Worm (Caenorhabditis elegans) whole organism, early embryonic: ENCODE measurements around the gene Y73F8A.5.

Source experiments
- B0310.2 ChIP-seq: sonication (generic microtip); optimal IDR thresholded peaks from 2 replicates; lab custom pipeline; 2016; ENCODE audit warnings: mild to moderate bottlenecking, missing genetic modification characterization, missing compliant biosample characterization
- F13C5.2 ChIP-seq: sonication (generic microtip); optimal IDR thresholded peaks from 2 replicates; lab custom pipeline; 2017; ENCODE audit warnings: mild to moderate bottlenecking, missing genetic modification characterization, inconsistent platforms, missing compliant biosample characterization
- aly-1 ChIP-seq: sonication (generic microtip); optimal IDR thresholded peaks from 2 replicates; lab custom pipeline; 2016; ENCODE audit warnings: missing genetic modification characterization, missing compliant biosample characterization
- ama-1 ChIP-seq: fragments of 150-350 bp; optimal IDR thresholded peaks from 2 replicates; lab custom pipeline; 2014
- ceh-13 ChIP-seq: fragments of 200-800 bp; sonication (Bioruptor generic); optimal IDR thresholded peaks from 2 replicates; lab custom pipeline; 2018; ENCODE audit warnings: mild to moderate bottlenecking, missing genetic modification characterization, missing compliant biosample characterization
- ceh-36 ChIP-seq: sonication (generic microtip); optimal IDR thresholded peaks from 2 replicates; lab custom pipeline; 2016; ENCODE audit warnings: missing genetic modification characterization, inconsistent platforms, missing compliant biosample characterization
- ets-7 ChIP-seq: sonication (generic microtip); optimal IDR thresholded peaks from 2 replicates; lab custom pipeline; 2016; ENCODE audit warnings: missing genotype, missing genetic modification characterization, missing compliant biosample characterization
- flt-1 ChIP-seq: fragments of 200-800 bp; sonication (Bioruptor generic); IDR thresholded peaks from 2 replicates; pipeline ENCODE4 v1.3.6; 2022; ENCODE audit warnings: missing genetic modification characterization, missing compliant biosample characterization
- hmbx-1 ChIP-seq: sonication (generic microtip); optimal IDR thresholded peaks from 2 replicates; lab custom pipeline; 2016; ENCODE audit warnings: mild to moderate bottlenecking, missing genetic modification characterization, missing compliant biosample characterization
- hmg-4 ChIP-seq: fragments of 200-800 bp; sonication (Bioruptor generic); optimal IDR thresholded peaks from 2 replicates; lab custom pipeline; 2018; ENCODE audit warnings: mild to moderate bottlenecking, missing genetic modification characterization, missing compliant biosample characterization
- hnd-1 ChIP-seq: sonication (generic microtip); optimal IDR thresholded peaks from 2 replicates; lab custom pipeline; 2016; ENCODE audit warnings: missing genetic modification characterization, missing compliant biosample characterization
- pes-1 ChIP-seq: fragments of 200-800 bp; sonication (Bioruptor generic); IDR thresholded peaks from 2 replicates; pipeline ENCODE4 v1.3.6; 2022; ENCODE audit warnings: missing genetic modification reagents, missing genetic modification characterization, missing compliant biosample characterization
- scrt-1 ChIP-seq: fragments of 200-800 bp; sonication (Bioruptor generic); IDR thresholded peaks from 2 replicates; pipeline ENCODE4 v1.3.6; 2022; ENCODE audit warnings: missing genetic modification characterization, missing compliant biosample characterization
- sea-1 ChIP-seq: fragments of 200-800 bp; sonication (Bioruptor generic); conservative IDR thresholded peaks from 2 replicates; pipeline ENCODE4 v1.3.6; 2022; ENCODE audit warnings: missing genetic modification characterization, missing compliant biosample characterization
- tbx-11 ChIP-seq: fragments of 200-800 bp; sonication (Bioruptor generic); IDR thresholded peaks from 2 replicates; pipeline ENCODE4 v1.3.6; 2022; ENCODE audit warnings: missing genetic modification characterization, missing compliant biosample characterization
- tbx-37 ChIP-seq: fragments of 200-800 bp; sonication (Bioruptor generic); conservative IDR thresholded peaks from 2 replicates; pipeline ENCODE4 v1.3.6; 2022; ENCODE audit warnings: missing genetic modification reagents, missing genetic modification characterization, missing compliant biosample characterization
- tra-4 ChIP-seq: sonication (generic microtip); optimal IDR thresholded peaks from 2 replicates; lab custom pipeline; 2017; ENCODE audit warnings: missing genetic modification characterization, missing compliant biosample characterization

Gene Y73F8A.5

ce11 chrIV:15259548-15259947 is at the start of gene Y73F8A.5:
Y73F8A.5 (plus strand) TSS chrIV:15259868.
- TF ChIP-seq F13C5.2 = no peak
- TF ChIP-seq hmbx-1 = no peak

- TF ChIP-seq tbx-11 (GFP tag; lab: Robert Waterston, UW) (no peak), F13C5.2 (no peak)
These were observed 49.2 kb upstream of the Y73F8A.5 start for ce11 chrIV:15210482-15210881.

- no peak for TF ChIP-seq ets-7 (tag; lab: Kevin White, UChicago)
- no peak for TF ChIP-seq scrt-1
- TF ChIP-seq hnd-1 = no peak
- no peak for TF ChIP-seq hmg-4 (GFP tag; lab: Kevin White, UChicago)
- no peak for TF ChIP-seq tbx-11 (GFP tag; lab: Robert Waterston, UW)
These were observed 45.0 kb upstream of the Y73F8A.5 start for ce11 chrIV:15214694-15215093.

DNA sequence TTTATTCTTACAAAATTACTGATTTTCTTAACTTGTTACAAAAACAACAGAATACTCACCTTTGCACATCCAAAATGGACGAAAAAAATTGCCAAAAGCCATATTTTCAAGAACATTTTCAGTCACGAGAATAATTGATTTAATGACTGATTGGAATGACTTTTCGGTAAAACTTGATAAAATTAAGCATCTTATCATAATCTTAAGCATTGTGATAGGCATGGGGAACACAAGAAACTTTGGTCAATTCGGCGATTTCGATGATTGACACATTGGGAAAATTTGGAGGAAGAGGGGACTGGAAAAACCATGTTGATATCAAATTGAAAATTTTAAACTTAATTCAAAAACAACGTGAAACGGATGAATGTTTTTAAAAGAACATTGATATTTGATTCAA is 44.2 kb upstream of the Y73F8A.5 start, which contains the start of gene Y40H7A.10:
TSS of gene Y40H7A.10 (minus strand) at position 128 of the 400 bp plus-strand sequence.
- TF ChIP-seq tra-4 = no peak
- no peak for TF ChIP-seq aly-1 (tag; lab: Kevin White, UChicago)
- TF ChIP-seq ceh-13 (GFP tag; lab: Kevin White, UChicago) = no peak
- no peak for TF ChIP-seq pes-1 (GFP tag; lab: Robert Waterston, UW)
- no peak for TF ChIP-seq tbx-37
- no peak for TF ChIP-seq hmg-4 (GFP tag; lab: Kevin White, UChicago)
- TF ChIP-seq sea-1 = no peak
- no peak for TF ChIP-seq flt-1 (GFP tag; lab: Robert Waterston, UW)

DNA sequence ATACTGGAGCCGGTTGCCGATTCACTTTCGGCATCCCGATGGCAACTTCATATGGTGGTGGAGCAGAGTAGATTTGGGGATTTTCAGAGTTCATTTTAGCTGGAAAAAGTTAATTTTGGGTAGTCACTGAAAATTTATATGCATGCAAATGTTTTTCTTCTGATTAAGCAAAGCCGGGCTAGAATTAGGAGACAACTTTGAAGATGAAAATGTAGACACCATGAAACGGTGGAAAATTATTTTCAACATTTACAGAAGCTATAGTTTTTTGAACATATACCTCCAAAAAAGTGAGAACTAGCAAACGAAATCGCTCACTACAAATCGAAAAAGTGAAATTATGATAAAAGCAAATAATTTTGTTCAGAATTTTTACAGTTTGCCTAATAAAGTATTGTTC is 39.4 kb upstream of the Y73F8A.5 start, which contains the start of gene Y40H7A.11:
TSS of gene Y40H7A.11 (minus strand) at position 101 of the 400 bp plus-strand sequence.
- TF ChIP-seq F13C5.2 = no peak

DNA sequence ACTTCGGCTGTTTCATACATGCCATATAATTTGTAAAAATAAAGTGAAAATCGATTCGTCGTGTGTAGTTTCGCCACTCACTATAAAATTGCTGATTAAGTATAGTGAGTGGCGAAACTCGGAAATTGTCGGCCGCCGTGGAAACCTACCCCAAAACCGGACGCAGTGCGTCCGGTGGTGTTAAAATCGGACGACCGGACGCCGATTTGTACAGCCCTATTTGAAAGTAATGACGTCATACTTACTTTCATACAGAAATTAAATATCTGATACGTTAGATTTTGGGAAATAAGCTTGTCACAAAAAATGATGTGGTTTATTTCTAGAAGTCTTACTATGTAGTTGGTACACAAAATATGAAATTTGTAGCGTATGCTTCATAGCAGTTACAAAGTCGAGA is 25.4 kb upstream of the Y73F8A.5 start:
- TF ChIP-seq hnd-1 (no peak), ceh-13 (GFP tag; lab: Kevin White, UChicago) (no peak), aly-1 (tag; lab: Kevin White, UChicago) (no peak)

DNA sequence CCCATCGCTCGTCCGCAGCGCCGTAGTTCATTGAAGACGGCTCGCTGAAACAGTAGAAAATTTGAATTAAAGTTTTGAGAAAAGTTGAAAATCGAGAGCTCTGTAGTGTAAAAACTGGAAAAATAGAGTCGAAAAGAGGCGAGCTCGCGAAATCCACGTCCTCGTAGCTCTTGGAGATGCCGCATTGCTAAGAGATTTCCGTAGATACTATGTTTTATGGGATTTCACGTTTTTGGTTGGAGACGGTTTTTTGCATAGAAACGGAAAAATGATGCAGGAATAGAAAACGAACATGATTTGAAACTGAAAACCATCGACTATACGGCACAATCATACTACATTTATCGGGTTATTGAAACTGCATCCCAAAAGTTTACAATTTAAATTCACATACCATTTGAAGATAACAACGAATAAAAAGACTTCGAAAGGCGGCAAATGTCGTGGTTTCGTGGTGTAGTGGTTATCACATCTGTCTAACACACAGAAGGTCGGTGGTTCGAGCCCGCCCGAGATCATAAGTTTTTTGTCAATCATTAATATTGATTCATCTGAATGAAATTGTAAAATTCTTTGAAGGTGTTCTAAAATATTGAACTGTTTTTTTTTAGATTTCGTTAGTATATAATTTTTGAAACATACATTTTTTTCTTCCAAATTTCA is 24.6 kb upstream of the Y73F8A.5 start, which contains the start of gene pkd-2:
TSS of gene pkd-2 (minus strand) at position 51 of the 663 bp plus-strand sequence.
- TF ChIP-seq flt-1 (GFP tag; lab: Robert Waterston, UW) (no peak), aly-1 (tag; lab: Kevin White, UChicago) (no peak), sea-1 (no peak), tra-4 (no peak), pes-1 (GFP tag; lab: Robert Waterston, UW) (no peak), ets-7 (tag; lab: Kevin White, UChicago) (no peak), tbx-11 (GFP tag; lab: Robert Waterston, UW) (no peak), hmbx-1 (no peak), ceh-13 (GFP tag; lab: Kevin White, UChicago) (no peak), scrt-1 (no peak), B0310.2 (no peak), hmg-4 (GFP tag; lab: Kevin White, UChicago) (no peak), ceh-36 (tag; lab: Kevin White, UChicago) (no peak), hnd-1 (no peak), ama-1 (no peak), tbx-37 (no peak), F13C5.2 (no peak)

- no peak for TF ChIP-seq aly-1 (tag; lab: Kevin White, UChicago)
- TF ChIP-seq pes-1 (GFP tag; lab: Robert Waterston, UW) = no peak
- no peak for TF ChIP-seq F13C5.2
- TF ChIP-seq ceh-13 (GFP tag; lab: Kevin White, UChicago) = no peak
- TF ChIP-seq tbx-11 (GFP tag; lab: Robert Waterston, UW) = no peak
- TF ChIP-seq hnd-1 = no peak
- no peak for TF ChIP-seq ama-1
- TF ChIP-seq sea-1 = no peak
- no peak for TF ChIP-seq hmbx-1
- TF ChIP-seq ets-7 (tag; lab: Kevin White, UChicago) = no peak
- no peak for TF ChIP-seq ceh-36 (tag; lab: Kevin White, UChicago)
- no peak for TF ChIP-seq flt-1 (GFP tag; lab: Robert Waterston, UW)
These were observed 23.8 kb upstream of the Y73F8A.5 start, which contains the start of gene lgc-52 for ce11 chrIV:15235856-15236255. lgc-52 (plus strand) TSS chrIV:15236123.

DNA sequence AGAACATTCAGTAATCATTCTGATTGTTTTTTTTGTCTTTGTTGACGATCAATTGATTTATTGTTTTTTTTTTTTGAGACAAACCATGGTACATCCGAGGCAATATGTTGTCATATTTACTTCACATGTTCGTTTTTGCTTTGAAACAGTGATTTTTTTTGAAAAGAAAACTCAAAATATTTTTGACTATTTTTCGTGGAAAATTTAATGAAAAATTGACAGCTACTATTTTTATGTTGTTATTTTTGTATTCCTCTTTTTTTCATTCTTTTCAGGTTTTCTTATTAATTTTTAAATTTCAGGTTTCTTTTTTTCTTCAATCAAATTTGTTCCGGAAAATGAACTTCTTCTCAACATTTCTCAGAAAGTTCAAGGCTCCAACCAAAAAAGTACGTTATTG is 14.0 kb upstream of the Y73F8A.5 start, which contains the start of gene Y73F8A.36:
TSS of gene Y73F8A.36 (plus strand) at position 301 of the 400 bp plus-strand sequence.
- no peak for TF ChIP-seq ets-7 (tag; lab: Kevin White, UChicago)
- TF ChIP-seq hnd-1 = no peak
- no peak for TF ChIP-seq tra-4
- no peak for TF ChIP-seq sea-1
- TF ChIP-seq B0310.2 = no peak
- TF ChIP-seq scrt-1 = no peak
- TF ChIP-seq tbx-11 (GFP tag; lab: Robert Waterston, UW) = no peak
- no peak for TF ChIP-seq pes-1 (GFP tag; lab: Robert Waterston, UW)
- TF ChIP-seq tbx-37 = no peak
